Fruit fly (Drosophila melanogaster) whole organism, embryonic: ENCODE measurements around the gene Lztr1.
A peak's percentile ranks its signal among the peaks of the same experiment; 100 is the strongest.

Experiments used
- CG10209 ChIP-seq: fragments of 200-800 bp; sonication (Bioruptor generic); optimal IDR thresholded peaks from 3 replicates; lab custom pipeline; 2017; ENCODE audit warnings: missing biosample characterization, mild to moderate bottlenecking, missing genetic modification characterization, missing genetic modification reagents
- CG10267 ChIP-seq: fragments of 200-800 bp; sonication (Bioruptor generic); optimal IDR thresholded peaks from 2 replicates; lab custom pipeline; 2018; ENCODE audit warnings: missing biosample characterization, mild to moderate bottlenecking, missing genetic modification characterization, moderate library complexity
- CG10979 ChIP-seq: fragments of 200-800 bp; sonication (Bioruptor generic); optimal IDR thresholded peaks from 2 replicates; lab custom pipeline; 2018; ENCODE audit warnings: missing biosample characterization, mild to moderate bottlenecking, missing genetic modification characterization, moderate library complexity
- CG11504 ChIP-seq: fragments of 200-800 bp; sonication (Bioruptor generic); optimal IDR thresholded peaks from 3 replicates; lab custom pipeline; 2019; ENCODE audit warnings: missing biosample characterization, mild to moderate bottlenecking, missing genetic modification characterization, moderate library complexity
- CG11695 ChIP-seq: fragments of 200-800 bp; sonication (Bioruptor generic); IDR thresholded peaks from 3 replicates; pipeline ENCODE4 v1.3.6; 2022; ENCODE audit warnings: missing biosample characterization, missing genetic modification characterization
- CG11696 ChIP-seq: fragments of 200-800 bp; sonication (Bioruptor generic); IDR thresholded peaks from 2 replicates; pipeline ENCODE4 v1.3.6; 2022; ENCODE audit warnings: missing biosample characterization, missing genetic modification characterization
- CG13287 ChIP-seq: fragments of 200-800 bp; sonication (Bioruptor generic); IDR thresholded peaks from 2 replicates; pipeline ENCODE4 v1.3.6; 2022; ENCODE audit warnings: missing biosample characterization, missing genetic modification characterization; ENCODE audit not compliant: partially characterized antibody
- CG13894 ChIP-seq: fragments of 200-800 bp; sonication (Bioruptor generic); optimal IDR thresholded peaks from 3 replicates; lab custom pipeline; 2018; ENCODE audit warnings: missing biosample characterization, mild to moderate bottlenecking, missing genetic modification characterization, moderate library complexity
- CG14014 ChIP-seq: fragments of 200-800 bp; sonication (Bioruptor generic); IDR thresholded peaks from 2 replicates; pipeline ENCODE4 v1.3.6; 2022; ENCODE audit warnings: missing biosample characterization, missing genetic modification characterization
- CG15479 ChIP-seq: fragments of 200-800 bp; sonication (Bioruptor generic); optimal IDR thresholded peaks from 3 replicates; lab custom pipeline; 2019; ENCODE audit warnings: missing biosample characterization, mild to moderate bottlenecking, missing genetic modification characterization, moderate library complexity
- CG15601 ChIP-seq: fragments of 200-800 bp; sonication (Bioruptor generic); optimal IDR thresholded peaks from 3 replicates; lab custom pipeline; 2019; ENCODE audit warnings: missing biosample characterization, mild to moderate bottlenecking, missing genetic modification characterization, moderate library complexity
- CG1647 ChIP-seq: fragments of 200-800 bp; sonication (Bioruptor generic); optimal IDR thresholded peaks from 3 replicates; lab custom pipeline; 2016; ENCODE audit warnings: missing biosample characterization, missing genetic modification characterization
- CG18619 ChIP-seq: fragments of 200-800 bp; sonication (Bioruptor generic); optimal IDR thresholded peaks from 3 replicates; lab custom pipeline; 2017; ENCODE audit warnings: missing biosample characterization, mild to moderate bottlenecking, missing genetic modification characterization
- CG2712 ChIP-seq: fragments of 200-800 bp; optimal IDR thresholded peaks from 3 replicates; lab custom pipeline; 2019; ENCODE audit warnings: missing biosample characterization, mild to moderate bottlenecking, missing genetic modification characterization, moderate library complexity
- CG30431 ChIP-seq: fragments of 200-800 bp; sonication (Bioruptor generic); optimal IDR thresholded peaks from 2 replicates; lab custom pipeline; 2017; ENCODE audit warnings: missing biosample characterization, missing genetic modification characterization
- CG31365 ChIP-seq: fragments of 200-800 bp; sonication (Bioruptor generic); optimal IDR thresholded peaks from 2 replicates; lab custom pipeline; 2018; ENCODE audit warnings: missing biosample characterization, mild to moderate bottlenecking, missing genetic modification characterization
- CG4404 ChIP-seq: fragments of 200-800 bp; sonication (Bioruptor generic); IDR thresholded peaks from 2 replicates; pipeline ENCODE4 v1.3.6; 2022; ENCODE audit warnings: missing biosample characterization, missing genetic modification characterization
- CG6654 ChIP-seq: fragments of 200-800 bp; sonication (Bioruptor generic); optimal IDR thresholded peaks from 2 replicates; lab custom pipeline; 2017; ENCODE audit warnings: missing biosample characterization, mild to moderate bottlenecking, missing genetic modification characterization
- CG6791 ChIP-seq: fragments of 200-800 bp; sonication (Bioruptor generic); IDR thresholded peaks from 3 replicates; pipeline ENCODE4 v1.3.6; 2022; ENCODE audit warnings: missing biosample characterization, missing genetic modification characterization; ENCODE audit not compliant: partially characterized antibody
- CG6854 ChIP-seq: fragments of 200-800 bp; sonication (Bioruptor generic); optimal IDR thresholded peaks from 3 replicates; lab custom pipeline; 2017; ENCODE audit warnings: missing biosample characterization, mild to moderate bottlenecking, missing genetic modification characterization
- CG7963 ChIP-seq: fragments of 200-800 bp; sonication (Bioruptor generic); IDR thresholded peaks from 3 replicates; pipeline ENCODE4 v1.3.6; 2022; ENCODE audit warnings: missing biosample characterization, missing genetic modification characterization; ENCODE audit not compliant: partially characterized antibody
- CG9727 ChIP-seq: fragments of 200-800 bp; sonication (Bioruptor generic); optimal IDR thresholded peaks from 3 replicates; lab custom pipeline; 2017; ENCODE audit warnings: missing biosample characterization, mild to moderate bottlenecking, missing genetic modification characterization
- Dbx ChIP-seq: fragments of 200-800 bp; sonication (Bioruptor generic); IDR thresholded peaks from 3 replicates; pipeline ENCODE4 v1.3.6; 2022; ENCODE audit warnings: missing biosample characterization, missing genetic modification characterization
- Fer1 ChIP-seq: fragments of 200-800 bp; sonication (Bioruptor generic); optimal IDR thresholded peaks from 2 replicates; lab custom pipeline; 2017; ENCODE audit warnings: missing biosample characterization, mild to moderate bottlenecking, missing genetic modification characterization
- HHEX ChIP-seq: fragments of 200-800 bp; sonication (Bioruptor generic); optimal IDR thresholded peaks from 3 replicates; lab custom pipeline; 2017; ENCODE audit warnings: missing biosample characterization, mild to moderate bottlenecking, missing genetic modification characterization, missing genetic modification reagents
- Jarid2 ChIP-seq: fragments of 200-800 bp; sonication (Bioruptor generic); optimal IDR thresholded peaks from 3 replicates; lab custom pipeline; 2017; ENCODE audit warnings: mild to moderate bottlenecking, missing biosample characterization, missing genetic modification reagents, missing genetic modification characterization
- Meics ChIP-seq: fragments of 200-800 bp; sonication (Bioruptor generic); optimal IDR thresholded peaks from 2 replicates; lab custom pipeline; 2017; ENCODE audit warnings: missing biosample characterization, mild to moderate bottlenecking, missing genetic modification characterization
- NfI ChIP-seq: fragments of 200-800 bp; sonication (Bioruptor generic); optimal IDR thresholded peaks from 3 replicates; lab custom pipeline; 2018; ENCODE audit warnings: missing biosample characterization, mild to moderate bottlenecking, missing genetic modification characterization, moderate library complexity
- Sox102F ChIP-seq: fragments of 200-800 bp; sonication (Bioruptor generic); optimal IDR thresholded peaks from 2 replicates; lab custom pipeline; 2018; ENCODE audit warnings: missing biosample characterization, mild to moderate bottlenecking, missing genetic modification characterization, moderate library complexity
- Stat92E ChIP-seq, 3 experiments: fragments of >200 bp in 2 of 3; fragments of 200-800 bp in 1 of 3; sonication (Bioruptor generic) in 1 of 3; optimal IDR thresholded peaks; 2 replicates each; lab custom pipeline; 2017 to 2019; ENCODE audit warnings: missing biosample characterization in 3 of 3, missing genetic modification characterization in 3 of 3, mild to moderate bottlenecking in 1 of 3, moderate library complexity in 1 of 3
- YL-1 ChIP-seq: fragments of 200-800 bp; sonication (Bioruptor generic); optimal IDR thresholded peaks from 3 replicates; lab custom pipeline; 2017; ENCODE audit warnings: missing biosample characterization, mild to moderate bottlenecking, missing genetic modification characterization
- az2 ChIP-seq: fragments of 200-800 bp; sonication (Bioruptor generic); optimal IDR thresholded peaks from 3 replicates; lab custom pipeline; 2016; ENCODE audit warnings: missing biosample characterization, missing genetic modification characterization
- cad ChIP-seq: fragments of >200 bp; optimal IDR thresholded peaks from 2 replicates; lab custom pipeline; 2017; ENCODE audit warnings: missing biosample characterization, missing genetic modification characterization
- chif ChIP-seq, 2 experiments: fragments of 200-800 bp; sonication (Bioruptor generic); optimal IDR thresholded peaks; 3 replicates each; lab custom pipeline; 2016; ENCODE audit warnings: missing biosample characterization in 2 of 2, missing genetic modification characterization in 2 of 2
- en ChIP-seq: fragments of 200-800 bp; sonication (Bioruptor generic); optimal IDR thresholded peaks from 2 replicates; lab custom pipeline; 2016; ENCODE audit warnings: missing biosample characterization, missing genetic modification characterization
- eve ChIP-seq, 2 experiments: fragments of >200 bp; optimal IDR thresholded peaks; 2 replicates each; lab custom pipeline; 2017; ENCODE audit warnings: missing biosample characterization in 2 of 2, missing genetic modification characterization in 2 of 2
- gem ChIP-seq: fragments of 200-800 bp; sonication (Bioruptor generic); optimal IDR thresholded peaks from 2 replicates; lab custom pipeline; 2019; ENCODE audit warnings: missing biosample characterization, mild to moderate bottlenecking, missing genetic modification characterization, moderate library complexity
- grau ChIP-seq: fragments of 200-800 bp; optimal IDR thresholded peaks from 3 replicates; lab custom pipeline; 2019; ENCODE audit warnings: missing biosample characterization, mild to moderate bottlenecking, missing genetic modification characterization, moderate library complexity
- gt ChIP-seq: fragments of 200-800 bp; sonication (Bioruptor generic); IDR thresholded peaks from 2 replicates; pipeline ENCODE4 v1.3.6; 2022; ENCODE audit warnings: missing biosample characterization, missing genetic modification characterization
- hb ChIP-seq: fragments of 200-800 bp; sonication (Bioruptor generic); IDR thresholded peaks from 3 replicates; pipeline ENCODE4 v1.3.6; 2022; ENCODE audit warnings: missing biosample characterization, missing genetic modification characterization; ENCODE audit not compliant: partially characterized antibody
- lmd ChIP-seq: fragments of 200-800 bp; sonication (Bioruptor generic); IDR thresholded peaks from 2 replicates; pipeline ENCODE4 v1.3.6; 2022; ENCODE audit warnings: missing biosample characterization, missing genetic modification characterization
- nau ChIP-seq: fragments of 200-800 bp; sonication (Bioruptor generic); optimal IDR thresholded peaks from 3 replicates; lab custom pipeline; 2017; ENCODE audit warnings: missing biosample characterization, mild to moderate bottlenecking, missing genetic modification characterization, missing genetic modification reagents
- org-1 ChIP-seq: fragments of 200-800 bp; sonication (Bioruptor generic); optimal IDR thresholded peaks from 2 replicates; lab custom pipeline; 2017; ENCODE audit warnings: missing biosample characterization, missing genetic modification characterization
- pfk ChIP-seq: fragments of 200-800 bp; sonication (Bioruptor generic); optimal IDR thresholded peaks from 2 replicates; lab custom pipeline; 2018; ENCODE audit warnings: missing biosample characterization, mild to moderate bottlenecking, missing genetic modification characterization, moderate library complexity
- pzg ChIP-seq: fragments of 200-800 bp; sonication (Bioruptor generic); optimal IDR thresholded peaks from 3 replicates; lab custom pipeline; 2018; ENCODE audit warnings: missing biosample characterization, mild to moderate bottlenecking, missing genetic modification characterization, moderate library complexity
- tgo ChIP-seq: fragments of 200-800 bp; sonication (Bioruptor generic); IDR thresholded peaks from 3 replicates; pipeline ENCODE4 v1.3.6; 2022; ENCODE audit warnings: missing biosample characterization, missing genetic modification characterization
- unc-4 ChIP-seq: fragments of 200-800 bp; sonication (Bioruptor generic); IDR thresholded peaks from 2 replicates; pipeline ENCODE4 v1.3.6; 2022; ENCODE audit warnings: missing biosample characterization, missing genetic modification characterization; ENCODE audit not compliant: partially characterized antibody
- zfh2 ChIP-seq: fragments of 200-800 bp; sonication (Bioruptor generic); optimal IDR thresholded peaks from 2 replicates; lab custom pipeline; 2016; ENCODE audit warnings: missing biosample characterization, missing genetic modification characterization

Lztr1 gene

DNA sequence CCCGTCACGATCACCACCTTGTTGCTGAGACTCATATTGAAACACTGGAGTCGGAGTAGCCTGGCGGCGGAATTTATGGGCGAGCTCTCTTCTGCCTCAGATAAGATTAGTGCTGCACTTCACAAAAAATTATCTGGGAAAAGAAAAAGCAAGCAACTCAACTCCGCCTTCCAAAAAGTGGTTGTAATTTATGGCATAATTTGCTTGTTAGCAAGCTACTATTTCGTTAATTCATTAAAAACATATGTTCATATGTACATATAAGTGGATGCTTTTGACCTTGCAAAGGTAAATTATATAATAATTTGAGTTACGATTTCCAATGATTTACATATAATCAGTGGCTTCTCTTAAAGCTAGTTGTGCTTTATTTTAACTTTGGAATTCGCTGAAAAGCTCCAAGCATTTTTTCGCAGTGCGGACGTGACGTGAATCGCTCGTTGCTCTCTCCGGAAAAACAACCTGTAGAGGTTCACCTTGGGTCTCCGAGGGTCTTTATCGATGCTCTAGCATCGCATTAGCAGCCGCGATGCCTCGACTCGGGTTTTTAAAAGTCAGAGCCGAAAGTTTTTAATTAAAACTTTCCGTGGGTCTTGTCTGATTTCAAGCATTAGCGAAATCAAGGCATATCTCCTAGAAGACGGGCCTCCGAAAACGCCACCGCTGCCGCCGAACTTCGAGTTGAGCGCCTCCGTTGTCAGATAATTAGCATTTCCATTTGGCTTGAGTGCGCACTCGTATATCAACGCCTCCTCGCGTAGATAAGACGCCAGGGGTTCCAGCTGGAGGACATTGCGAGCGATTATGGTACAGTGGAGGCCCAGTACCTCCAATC is 20.3 kb upstream of the Lztr1 start, which contains the start of gene CG3699:
TSS of gene CG3699 (minus strand) at position 51 of the 835 bp plus-strand sequence.
- peak; percentile 31 for TF ChIP-seq NfI
- peak; percentile 32; the same call in 1 of the 2 replicates for TF ChIP-seq lmd (GFP tag; lab: Robert Waterston, UW)
- peak; percentile 46 for TF ChIP-seq CG6854 (GFP tag; lab: Kevin White, UChicago)
- TF ChIP-seq CG11696 (GFP tag; lab: Robert Waterston, UW), result no peak
- no peak for TF ChIP-seq CG13287 (GFP tag; lab: Robert Waterston, UW)
- peak; percentile 43 for TF ChIP-seq CG18619 (GFP tag; lab: Kevin White, UChicago)
- TF ChIP-seq en (GFP tag; lab: Kevin White, UChicago), result no peak
- TF ChIP-seq CG2712 (tag; lab: Kevin White, UChicago), result peak; percentile 42
- TF ChIP-seq CG7963, result no peak
- no peak for TF ChIP-seq CG30431 (GFP tag; lab: Kevin White, UChicago)
- peak; percentile 44; the same call in 1 of the 3 replicates for TF ChIP-seq CG11695
- TF ChIP-seq org-1 (GFP tag; lab: Kevin White, UChicago), result peak; percentile 19
- no peak for TF ChIP-seq cad (GFP tag; lab: Kevin White, UChicago)
- TF ChIP-seq YL-1 (GFP tag; lab: Kevin White, UChicago), result no peak
- TF ChIP-seq CG11504 (tag; lab: Kevin White, UChicago), result peak; percentile 66
- TF ChIP-seq CG6791, result no peak
- no peak for TF ChIP-seq CG31365 (tag; lab: Kevin White, UChicago)
- no peak for TF ChIP-seq CG4404
- no peak for TF ChIP-seq CG1647 (GFP tag; lab: Kevin White, UChicago)
- TF ChIP-seq gt (GFP tag; lab: Robert Waterston, UW), result no peak
- TF ChIP-seq nau (GFP tag; lab: Kevin White, UChicago), result peak; percentile 2
- no peak for TF ChIP-seq pfk (GFP tag; lab: Kevin White, UChicago)
- TF ChIP-seq CG14014 (GFP tag; lab: Robert Waterston, UW), result peak; percentile 46; the same call in 1 of the 2 replicates
- no peak for TF ChIP-seq Stat92E (GFP tag; optimal IDR thresholded peaks at IDR 0.05; lab: Kevin White, UChicago)
- TF ChIP-seq Meics (GFP tag; lab: Kevin White, UChicago), result peak; percentile 75
- peak; percentile 27 for TF ChIP-seq Jarid2 (GFP tag; lab: Kevin White, UChicago)
- no peak for TF ChIP-seq pzg (GFP tag; lab: Kevin White, UChicago)
- TF ChIP-seq zfh2 (GFP tag; lab: Kevin White, UChicago), result peak; percentile 47
- no peak for TF ChIP-seq hb
- TF ChIP-seq Dbx, result no peak
- TF ChIP-seq CG13894 (tag; lab: Kevin White, UChicago), result peak; percentile 30
- no peak for TF ChIP-seq unc-4 (GFP tag; lab: Robert Waterston, UW)
- peak; percentile 37 for TF ChIP-seq CG9727 (GFP tag; lab: Kevin White, UChicago)
- TF ChIP-seq tgo (GFP tag; lab: Robert Waterston, UW), result 0 out of 3 replicates have a peak, but pooled peaks have one; percentile 21
- peak; percentile 52 for TF ChIP-seq Fer1
- TF ChIP-seq CG10267, result no peak
- peak; percentile 63 for TF ChIP-seq gem
- TF ChIP-seq CG6654 (GFP tag; lab: Kevin White, UChicago), result no peak
- TF ChIP-seq eve (GFP tag; optimal IDR thresholded peaks at IDR 0.05; lab: Kevin White, UChicago), result no peak
- TF ChIP-seq CG15479, result no peak
- peak; percentile 6 for TF ChIP-seq az2 (GFP tag; lab: Kevin White, UChicago)
- TF ChIP-seq CG10209 (GFP tag; lab: Kevin White, UChicago), result peak; percentile 52
- TF ChIP-seq grau (tag; lab: Kevin White, UChicago), result peak; percentile 67
- TF ChIP-seq CG15601 (tag; lab: Kevin White, UChicago), result no peak
- no peak for TF ChIP-seq Sox102F
- TF ChIP-seq HHEX (GFP tag; lab: Kevin White, UChicago), result peak; percentile 25
- no peak for TF ChIP-seq chif (GFP tag; optimal IDR thresholded peaks at IDR 0.05; lab: Kevin White, UChicago)
- peak; percentile 2 for TF ChIP-seq CG10979 (tag; lab: Kevin White, UChicago)
